Fruit fly (Drosophila melanogaster): Measurements from ENCODE around the gene Cnx99A.
A peak's percentile ranks its signal among the peaks of the same experiment; 100 is the strongest.

Cnx99A gene

DNA sequence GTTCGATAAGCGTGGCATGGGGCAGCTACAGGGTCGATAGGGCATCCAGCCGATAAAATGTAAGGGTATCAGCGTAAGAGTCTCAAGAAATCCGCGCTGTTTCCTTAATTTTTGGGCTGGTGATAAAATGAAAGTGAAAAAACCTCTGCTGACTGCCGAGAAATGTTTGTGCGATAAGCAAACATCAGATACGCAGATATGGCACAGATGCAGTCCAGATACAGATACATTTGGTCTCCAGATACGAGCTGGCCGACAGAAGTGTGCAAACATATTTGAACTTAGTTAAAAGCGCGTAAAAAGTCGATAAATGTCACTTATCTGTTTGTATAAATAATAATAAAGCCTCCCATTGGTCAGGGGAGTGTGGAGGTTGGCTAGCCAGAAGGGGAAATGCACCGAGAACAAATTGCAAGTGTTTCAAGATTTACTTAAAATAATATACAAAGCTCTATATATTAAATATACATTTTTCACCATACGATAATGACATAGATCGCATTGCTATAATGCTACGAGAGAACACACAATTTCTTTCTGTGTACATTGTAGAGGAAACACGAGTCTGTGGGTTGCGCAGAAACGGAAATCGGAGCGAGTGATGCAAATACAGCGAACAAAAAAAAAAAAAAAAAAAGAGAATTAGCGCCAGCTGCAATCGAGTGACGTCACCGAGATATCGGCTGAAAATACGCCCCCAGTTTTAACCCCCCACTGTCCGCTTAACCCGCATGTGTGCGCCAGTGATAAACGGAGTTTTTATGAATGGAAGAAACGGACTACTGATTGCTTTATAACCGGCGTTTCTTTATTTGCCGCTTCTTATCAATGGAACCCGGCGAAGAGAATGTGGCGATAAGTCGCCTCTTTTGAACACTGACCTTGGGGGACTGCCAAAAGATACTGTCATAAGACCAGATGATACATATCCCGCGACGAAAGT is 28.6 kb downstream of the Cnx99A start (continued):
- TF ChIP-seq mirr (GFP tag; optimal IDR thresholded peaks at IDR 0.05), result no peak
- TF ChIP-seq bbx (GFP tag; IDR thresholded peaks at IDR 0.05; ENCODE audit: partially characterized antibody), result no peak
- TF ChIP-seq Fer3 (tag; optimal IDR thresholded peaks at IDR 0.05), result no peak
- no peak for TF ChIP-seq ara (GFP tag; IDR thresholded peaks at IDR 0.05)
- TF ChIP-seq odd (GFP tag; optimal IDR thresholded peaks at IDR 0.05), result no peak
- 0 out of 2 replicates have a peak, but pooled peaks have one; percentile 14 for TF ChIP-seq CG14441 (GFP tag; IDR thresholded peaks at IDR 0.05)
- TF ChIP-seq Chrac-16 (GFP tag; optimal IDR thresholded peaks at IDR 0.05), result no peak
- peak; percentile 31; the same call in 1 of the 2 replicates for TF ChIP-seq sob (GFP tag; IDR thresholded peaks at IDR 0.05)
- TF ChIP-seq fu2 (GFP tag; optimal IDR thresholded peaks at IDR 0.05), result no peak
- peak; percentile 4; the same call in 1 of the 4 replicates for TF ChIP-seq Gug (GFP tag; IDR thresholded peaks at IDR 0.05)
- TF ChIP-seq NC2β (GFP tag; optimal IDR thresholded peaks at IDR 0.05), result no peak
- TF ChIP-seq Doc3 (GFP tag; IDR thresholded peaks at IDR 0.05; ENCODE audit: partially characterized antibody), result no peak
- no peak for TF ChIP-seq jumu (GFP tag; optimal IDR thresholded peaks at IDR 0.05)
- peak; percentile 46 for TF ChIP-seq CG31441 (GFP tag; IDR thresholded peaks at IDR 0.05)
- TF ChIP-seq CG12219 (GFP tag; optimal IDR thresholded peaks at IDR 0.05), result no peak
- TF ChIP-seq CG18599 (GFP tag; optimal IDR thresholded peaks at IDR 0.05), result peak; percentile 2
- no peak for TF ChIP-seq H2.0 (GFP tag; IDR thresholded peaks at IDR 0.05)
- TF ChIP-seq cg (GFP tag; optimal IDR thresholded peaks at IDR 0.05), result no peak
- no peak for TF ChIP-seq CG34376 (GFP tag; optimal IDR thresholded peaks at IDR 0.05)
- TF ChIP-seq Elba2 (GFP tag; optimal IDR thresholded peaks at IDR 0.05), result no peak
- TF ChIP-seq HmgD (GFP tag; optimal IDR thresholded peaks at IDR 0.05), result no peak
- TF ChIP-seq Ets65A (GFP tag), result no peak
- no peak for TF ChIP-seq CG1529 (GFP tag; optimal IDR thresholded peaks at IDR 0.05)
- TF ChIP-seq D19B (GFP tag; optimal IDR thresholded peaks at IDR 0.05), result no peak
- TF ChIP-seq CG9215 (GFP tag; IDR thresholded peaks at IDR 0.05), result no peak
- TF ChIP-seq CG12155 (GFP tag; optimal IDR thresholded peaks at IDR 0.05), result no peak
- TF ChIP-seq Asciz (GFP tag; optimal IDR thresholded peaks at IDR 0.05), result peak; percentile 1
- no peak for TF ChIP-seq btn (GFP tag; optimal IDR thresholded peaks at IDR 0.05)
- TF ChIP-seq dm (GFP tag; optimal IDR thresholded peaks at IDR 0.05), result no peak
- no peak for TF ChIP-seq croc (GFP tag; conservative IDR thresholded peaks at IDR 0.05)
- no peak for TF ChIP-seq CG7357 (GFP tag; IDR thresholded peaks at IDR 0.05)
- TF ChIP-seq Taf1 (GFP tag; IDR thresholded peaks at IDR 0.05), result no peak
- TF ChIP-seq B-H2 (GFP tag; optimal IDR thresholded peaks at IDR 0.05), result no peak
- no peak for TF ChIP-seq CG7987 (GFP tag; optimal IDR thresholded peaks at IDR 0.05)
- TF ChIP-seq CG15073 (GFP tag; optimal IDR thresholded peaks at IDR 0.05), result no peak
- no peak for TF ChIP-seq pfk (GFP tag; optimal IDR thresholded peaks at IDR 0.05)
- no peak for TF ChIP-seq Pdp1 (GFP tag; optimal IDR thresholded peaks at IDR 0.05)
- no peak for TF ChIP-seq CG6765 (GFP tag; optimal IDR thresholded peaks at IDR 0.05)
- no peak for TF ChIP-seq Mad (GFP tag; optimal IDR thresholded peaks at IDR 0.05)
- no peak for TF ChIP-seq kni (GFP tag; optimal IDR thresholded peaks at IDR 0.05)
- TF ChIP-seq CG8478 (optimal IDR thresholded peaks at IDR 0.05), result no peak
- no peak for TF ChIP-seq Six4 (GFP tag; optimal IDR thresholded peaks at IDR 0.05)
- no peak for TF ChIP-seq CG9437 (GFP tag; optimal IDR thresholded peaks at IDR 0.05)
- no peak for TF ChIP-seq CG17612 (GFP tag; IDR thresholded peaks at IDR 0.05)
- peak; percentile 60 for TF ChIP-seq Xrp1 (GFP tag; IDR thresholded peaks at IDR 0.05)
- no peak for TF ChIP-seq p53 (GFP tag; optimal IDR thresholded peaks at IDR 0.05)
- TF ChIP-seq cato (GFP tag; optimal IDR thresholded peaks at IDR 0.05; ENCODE audit: borderline replicate concordance), result no peak
- no peak for TF ChIP-seq CG10147 (GFP tag; optimal IDR thresholded peaks at IDR 0.05)
- TF ChIP-seq CG11456 (GFP tag; IDR thresholded peaks at IDR 0.05), result 0 out of 3 replicates have a peak, but pooled peaks have one; percentile 44
- TF ChIP-seq Dll (GFP tag; IDR thresholded peaks at IDR 0.05; ENCODE audit: partially characterized antibody), result no peak
